Worm (Caenorhabditis elegans) whole organism, L3 larva: ENCODE results near the gene EEED8.2.

Source experiments
- R02D3.7 ChIP-seq: fragments of 150-350 bp; optimal IDR thresholded peaks from 2 replicates; lab custom pipeline; 2014; ENCODE audit warnings: missing biosample characterization, missing genetic modification characterization
- elt-1 ChIP-seq: fragments of 150-350 bp; optimal IDR thresholded peaks from 2 replicates; lab custom pipeline; 2014; ENCODE audit warnings: missing biosample characterization, missing genetic modification characterization
- eor-1 ChIP-seq, 2 experiments: fragments of 150-350 bp; optimal IDR thresholded peaks; 2 replicates each; lab custom pipeline; 2014 to 2018; ENCODE audit warnings: missing biosample characterization in 2 of 2, missing genetic modification characterization in 2 of 2
- fos-1 ChIP-seq: fragments of 150-350 bp; optimal IDR thresholded peaks from 2 replicates; lab custom pipeline; 2014; ENCODE audit warnings: missing biosample characterization, missing genetic modification characterization
- mml-1 ChIP-seq: fragments of 150-350 bp; sonication (generic microtip); optimal IDR thresholded peaks from 3 replicates; lab custom pipeline; 2014; ENCODE audit warnings: missing biosample characterization, missing genetic modification characterization
- nhr-11 ChIP-seq: fragments of 150-350 bp; optimal IDR thresholded peaks from 2 replicates; lab custom pipeline; 2014; ENCODE audit warnings: missing biosample characterization, missing genetic modification characterization
- nhr-28 ChIP-seq: fragments of 150-350 bp; optimal IDR thresholded peaks from 2 replicates; lab custom pipeline; 2014; ENCODE audit warnings: missing biosample characterization, missing genetic modification characterization
- nhr-76 ChIP-seq: fragments of 150-350 bp; sonication (generic microtip); optimal IDR thresholded peaks from 5 replicates; lab custom pipeline; 2014; ENCODE audit warnings: missing biosample characterization, missing genetic modification characterization
- snpc-4 ChIP-seq: fragments of 150-350 bp; optimal IDR thresholded peaks from 2 replicates; lab custom pipeline; 2014; ENCODE audit warnings: missing biosample characterization, missing genetic modification characterization

ce11 chrII:5437586-5437985 is 21.1 kb downstream of the EEED8.2 start, which contains the start of gene F07F6.1:
- TF ChIP-seq mml-1 (tag; lab: Kevin White, UChicago) (no peak), eor-1 (tag; optimal IDR thresholded peaks at IDR 0.05; lab: Kevin White, UChicago) (no peak), R02D3.7 (tag; lab: Kevin White, UChicago) (no peak), nhr-28 (no peak), snpc-4 (tag; lab: Kevin White, UChicago) (no peak), fos-1 (tag; lab: Kevin White, UChicago) (no peak), elt-1 (tag; lab: Kevin White, UChicago) (no peak), nhr-11 (tag; lab: Kevin White, UChicago) (no peak), nhr-76 (tag; lab: Kevin White, UChicago) (no peak)
